Fruit fly (Drosophila melanogaster) whole organism, prepupa: ENCODE data around the gene CG3581.

Source experiments
- Blimp-1 ChIP-seq: fragments of 200-800 bp; sonication (Bioruptor generic); optimal IDR thresholded peaks from 3 replicates; lab custom pipeline; 2017; ENCODE audit warnings: missing biosample characterization, missing genetic modification characterization, mild to moderate bottlenecking, moderate library complexity, missing genetic modification reagents
- CG11902 ChIP-seq: fragments of 200-800 bp; sonication (Bioruptor generic); optimal IDR thresholded peaks from 3 replicates; lab custom pipeline; 2016; ENCODE audit warnings: missing biosample characterization, missing genetic modification characterization
- CG1621 ChIP-seq: fragments of 200-800 bp; sonication (Bioruptor generic); optimal IDR thresholded peaks from 3 replicates; lab custom pipeline; 2018; ENCODE audit warnings: missing biosample characterization, mild to moderate bottlenecking, missing genetic modification characterization
- CG32006 ChIP-seq: fragments of 200-800 bp; sonication (Bioruptor generic); optimal IDR thresholded peaks from 3 replicates; lab custom pipeline; 2017; ENCODE audit warnings: missing biosample characterization, mild to moderate bottlenecking, missing genetic modification characterization
- CG4318 ChIP-seq: fragments of 200-800 bp; sonication (Bioruptor generic); optimal IDR thresholded peaks from 3 replicates; lab custom pipeline; 2017; ENCODE audit warnings: missing biosample characterization, mild to moderate bottlenecking, missing genetic modification characterization
- CG6163 ChIP-seq: fragments of 200-800 bp; sonication (Bioruptor generic); IDR thresholded peaks from 3 replicates; pipeline ENCODE4 v1.3.6; 2022; ENCODE audit warnings: missing biosample characterization, missing genetic modification characterization
- CG6792 ChIP-seq: fragments of 200-800 bp; sonication (Bioruptor generic); optimal IDR thresholded peaks from 3 replicates; lab custom pipeline; 2016; ENCODE audit warnings: missing biosample characterization, missing genetic modification characterization
- CG6808 ChIP-seq: fragments of 200-800 bp; sonication (Bioruptor generic); optimal IDR thresholded peaks from 3 replicates; lab custom pipeline; 2017; ENCODE audit warnings: missing biosample characterization, missing genetic modification characterization, mild to moderate bottlenecking, moderate library complexity, missing genetic modification reagents
- CG6854 ChIP-seq: fragments of 200-800 bp; sonication (Bioruptor generic); optimal IDR thresholded peaks from 2 replicates; lab custom pipeline; 2017; ENCODE audit warnings: missing biosample characterization, mild to moderate bottlenecking, missing genetic modification characterization
- CG7368 ChIP-seq: fragments of 200-800 bp; sonication (Bioruptor generic); optimal IDR thresholded peaks from 3 replicates; lab custom pipeline; 2016; ENCODE audit warnings: missing biosample characterization, missing genetic modification characterization
- CG8119 ChIP-seq: fragments of 200-800 bp; sonication (Bioruptor generic); IDR thresholded peaks from 3 replicates; pipeline ENCODE4 v1.3.6; 2022; ENCODE audit warnings: missing biosample characterization, missing genetic modification characterization
- CG8632 ChIP-seq: fragments of 200-800 bp; sonication (Bioruptor generic); optimal IDR thresholded peaks from 3 replicates; lab custom pipeline; 2016; ENCODE audit warnings: missing biosample characterization, missing genetic modification characterization
- Eip78C ChIP-seq: fragments of 200-800 bp; sonication (Bioruptor generic); peaks from one replicate; lab custom pipeline; 2016; ENCODE audit warnings: missing biosample characterization, missing genetic modification characterization
- Eip93F ChIP-seq: fragments of 200-800 bp; sonication (Bioruptor generic); optimal IDR thresholded peaks from 2 replicates; lab custom pipeline; 2016; ENCODE audit warnings: missing biosample characterization, mild to moderate bottlenecking, missing genetic modification characterization
- Ets96B ChIP-seq: fragments of 200-800 bp; optimal IDR thresholded peaks from 2 replicates; lab custom pipeline; 2019; ENCODE audit warnings: missing biosample characterization, mild to moderate bottlenecking, missing genetic modification characterization, moderate library complexity
- Gug ChIP-seq: fragments of 200-800 bp; sonication (Bioruptor generic); IDR thresholded peaks from 2 replicates; pipeline ENCODE4 v1.3.6; 2022; ENCODE audit warnings: missing biosample characterization, missing genetic modification characterization
- Hr38 ChIP-seq: sonication (Bioruptor generic); optimal IDR thresholded peaks from 2 replicates; lab custom pipeline; 2016; ENCODE audit warnings: missing biosample characterization, missing genetic modification characterization
- Met ChIP-seq: fragments of 200-800 bp; sonication (Bioruptor generic); optimal IDR thresholded peaks from 3 replicates; lab custom pipeline; 2016; ENCODE audit warnings: missing biosample characterization, missing genetic modification characterization
- OdsH ChIP-seq: fragments of 200-800 bp; sonication (Bioruptor generic); optimal IDR thresholded peaks from 3 replicates; lab custom pipeline; 2016; ENCODE audit warnings: missing biosample characterization, missing genetic modification characterization
- Sox102F ChIP-seq: fragments of 200-800 bp; sonication (Bioruptor generic); optimal IDR thresholded peaks from 2 replicates; lab custom pipeline; 2016; ENCODE audit warnings: missing biosample characterization, mild to moderate bottlenecking, missing genetic modification characterization
- achi ChIP-seq: fragments of 200-800 bp; sonication (Bioruptor generic); optimal IDR thresholded peaks from 3 replicates; lab custom pipeline; 2016; ENCODE audit warnings: missing biosample characterization, missing genetic modification characterization
- dsx ChIP-seq: fragments of 200-800 bp; optimal IDR thresholded peaks from 3 replicates; lab custom pipeline; 2019; ENCODE audit warnings: missing biosample characterization, mild to moderate bottlenecking, missing genetic modification characterization, moderate library complexity; ENCODE audit not compliant: poor library complexity, severe bottlenecking
- eg ChIP-seq: fragments of 200-800 bp; sonication (Bioruptor generic); IDR thresholded peaks from 3 replicates; pipeline ENCODE4 v1.3.6; 2022; ENCODE audit warnings: missing biosample characterization, missing genetic modification characterization
- fd85E ChIP-seq: fragments of 200-800 bp; sonication (Bioruptor generic); optimal IDR thresholded peaks from 3 replicates; lab custom pipeline; 2016; ENCODE audit warnings: missing biosample characterization, missing genetic modification characterization
- spab ChIP-seq: fragments of 200-800 bp; sonication (Bioruptor generic); optimal IDR thresholded peaks from 2 replicates; lab custom pipeline; 2017; ENCODE audit warnings: missing biosample characterization, mild to moderate bottlenecking, missing genetic modification characterization, missing genetic modification reagents
- svp ChIP-seq: fragments of 200-800 bp; sonication (Bioruptor generic); peaks from one replicate; lab custom pipeline; 2016; ENCODE audit warnings: missing biosample characterization, missing genetic modification characterization
- topi ChIP-seq: fragments of 200-800 bp; sonication (Bioruptor generic); optimal IDR thresholded peaks from 3 replicates; lab custom pipeline; 2016; ENCODE audit warnings: missing biosample characterization, missing genetic modification characterization
- vri ChIP-seq: fragments of 200-800 bp; sonication (Bioruptor generic); optimal IDR thresholded peaks from 3 replicates; lab custom pipeline; 2016; ENCODE audit warnings: missing biosample characterization, mild to moderate bottlenecking, missing genetic modification characterization

CG3581 gene

dm6 chr3R:19326043-19326805 lies 48.4 kb downstream of the CG3581 start, which contains the start of gene Delta (continued):
- peak; percentile 62 for TF ChIP-seq CG6854 (GFP tag; lab: Kevin White, UChicago)
- TF ChIP-seq Ets96B (tag; lab: Kevin White, UChicago): no peak
- no peak for TF ChIP-seq topi (GFP tag; lab: Kevin White, UChicago)
- TF ChIP-seq Hr38 (GFP tag; lab: Kevin White, UChicago): no peak
- no peak for TF ChIP-seq CG4318 (GFP tag; lab: Kevin White, UChicago)
- no peak for TF ChIP-seq OdsH (GFP tag; lab: Kevin White, UChicago)
- TF ChIP-seq Blimp-1: no peak
- TF ChIP-seq CG8119 (GFP tag; lab: Robert Waterston, UW): peak; percentile 29; the same call in 1 of the 3 replicates
- TF ChIP-seq CG8632 (GFP tag; lab: Kevin White, UChicago): no peak
- TF ChIP-seq svp (GFP tag; lab: Kevin White, UChicago): no peak
- no peak for TF ChIP-seq CG7368 (GFP tag; lab: Kevin White, UChicago)
- no peak for TF ChIP-seq Sox102F (GFP tag; lab: Kevin White, UChicago)
- no peak for TF ChIP-seq fd85E
- TF ChIP-seq Eip93F (GFP tag; lab: Kevin White, UChicago): no peak
- TF ChIP-seq Met (GFP tag; lab: Kevin White, UChicago): no peak
- no peak for TF ChIP-seq CG6792 (GFP tag; lab: Kevin White, UChicago)
- peak; percentile 18 for TF ChIP-seq achi (GFP tag; lab: Kevin White, UChicago)
- TF ChIP-seq spab (GFP tag; lab: Kevin White, UChicago): no peak
- TF ChIP-seq CG6163: peak; percentile 16; the same call in 1 of the 3 replicates
- TF ChIP-seq vri (GFP tag; lab: Kevin White, UChicago): no peak
- no peak for TF ChIP-seq eg (GFP tag; lab: Robert Waterston, UW)
- no peak for TF ChIP-seq CG6808
- TF ChIP-seq CG32006: peak; percentile 26
- peak; percentile 76 for TF ChIP-seq Eip78C (GFP tag; lab: Kevin White, UChicago)
- TF ChIP-seq dsx: peak; percentile 21
- TF ChIP-seq Gug: no peak
- peak; percentile 24 for TF ChIP-seq CG1621 (tag; lab: Kevin White, UChicago)
- no peak for TF ChIP-seq CG11902 (GFP tag; lab: Kevin White, UChicago)
